4 worm cellular contexts compared by ENCODE assay signal in the genomic region with DNA sequence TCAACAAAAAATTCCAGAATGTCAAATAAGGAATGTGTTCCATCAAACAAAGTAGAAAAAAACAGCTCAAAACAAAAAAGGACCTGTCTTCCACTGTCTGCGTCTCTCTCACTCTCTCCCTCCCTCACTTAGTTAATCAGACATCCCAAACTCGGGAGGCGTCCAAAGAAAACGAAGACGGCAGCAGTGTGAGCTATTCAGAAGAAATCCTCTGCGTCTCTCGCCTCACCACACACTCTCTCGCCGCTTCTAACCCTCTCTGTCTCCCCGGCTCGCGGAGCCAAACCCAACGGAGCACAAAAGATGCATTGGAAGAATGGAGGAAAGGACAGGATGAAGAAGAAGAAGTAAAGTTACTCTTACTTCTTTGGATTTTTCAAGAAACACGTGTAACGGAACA.
TF ChIP-seq lines count a peak whose summit lies in the region.

No protein-coding gene starts in this region.

TF ChIP-seq in whole organism, L1 larva, 84 proteins besides CTCF, POLR2A, EP300 and RAD21 (continued from another document and continues in another):
- no peak for TF ChIP-seq zag-1 (tag; optimal IDR thresholded peaks at IDR 0.05; lab: Kevin White, UChicago)
- no peak for TF ChIP-seq snpc-4 (tag; optimal IDR thresholded peaks at IDR 0.05; lab: Kevin White, UChicago)
- TF ChIP-seq mep-1 (tag; optimal IDR thresholded peaks at IDR 0.05; lab: Kevin White, UChicago) = peak; percentile 29
- TF ChIP-seq nhr-71 (tag; optimal IDR thresholded peaks at IDR 0.05; lab: Kevin White, UChicago) = peak; percentile 59
- TF ChIP-seq nhr-90 (tag; optimal IDR thresholded peaks at IDR 0.05; lab: Kevin White, UChicago; ENCODE audit: poor library complexity) = no peak
- TF ChIP-seq C34B4.2 (tag; optimal IDR thresholded peaks at IDR 0.05; lab: Kevin White, UChicago) = no peak
- TF ChIP-seq irx-1 (tag; optimal IDR thresholded peaks at IDR 0.05; lab: Kevin White, UChicago) = no peak
- TF ChIP-seq nhr-12 (tag; optimal IDR thresholded peaks at IDR 0.05; lab: Kevin White, UChicago) = no peak
- TF ChIP-seq nhr-20 (tag; optimal IDR thresholded peaks at IDR 0.05; lab: Kevin White, UChicago) = no peak
- no peak for TF ChIP-seq pax-3 (tag; optimal IDR thresholded peaks at IDR 0.05; lab: Kevin White, UChicago)
- TF ChIP-seq lir-3 (tag; optimal IDR thresholded peaks at IDR 0.05; lab: Kevin White, UChicago; ENCODE audit: poor library complexity) = no peak
- TF ChIP-seq ceh-63 (GFP tag; optimal IDR thresholded peaks at IDR 0.05; lab: Kevin White, UChicago) = no peak
- no peak for TF ChIP-seq ets-5 (GFP tag; IDR thresholded peaks at IDR 0.05; lab: Robert Waterston, UW)
- TF ChIP-seq aly-2 (tag; optimal IDR thresholded peaks at IDR 0.05; lab: Kevin White, UChicago) = no peak
- peak; percentile 37 to 44 for TF ChIP-seq efl-1 (optimal IDR thresholded peaks at IDR 0.05; lab: Kevin White, UChicago)
- TF ChIP-seq efl-1 (GFP tag; optimal IDR thresholded peaks at IDR 0.05 in 1 of 2; lab: Kevin White, UChicago) = no peak
- no peak for TF ChIP-seq unc-130 (tag; optimal IDR thresholded peaks at IDR 0.05; lab: Kevin White, UChicago)
- no peak for TF ChIP-seq blmp-1 (tag; optimal IDR thresholded peaks at IDR 0.05; lab: Kevin White, UChicago)
- TF ChIP-seq hlh-4 (tag; optimal IDR thresholded peaks at IDR 0.05; lab: Kevin White, UChicago) = no peak
- no peak for TF ChIP-seq xbp-1 (tag; optimal IDR thresholded peaks at IDR 0.05; lab: Kevin White, UChicago)
- no peak for TF ChIP-seq ceh-90 (tag; optimal IDR thresholded peaks at IDR 0.05; lab: Kevin White, UChicago)
- TF ChIP-seq hlh-17 (GFP tag; optimal IDR thresholded peaks at IDR 0.05; lab: Kevin White, UChicago; ENCODE audit: borderline replicate concordance) = no peak
- no peak for TF ChIP-seq rnt-1 (tag; optimal IDR thresholded peaks at IDR 0.05; lab: Kevin White, UChicago)
- no peak for TF ChIP-seq mab-9 (GFP tag; IDR thresholded peaks at IDR 0.05; lab: Robert Waterston, UW)
- TF ChIP-seq unc-30 (tag; optimal IDR thresholded peaks at IDR 0.05; lab: Kevin White, UChicago) = no peak
- no peak for TF ChIP-seq tlp-1 (tag; optimal IDR thresholded peaks at IDR 0.05; lab: Kevin White, UChicago)
- TF ChIP-seq sox-4 (tag; optimal IDR thresholded peaks at IDR 0.05; lab: Kevin White, UChicago) = no peak
- TF ChIP-seq ztf-11 (tag; optimal IDR thresholded peaks at IDR 0.05; lab: Kevin White, UChicago) = no peak
- TF ChIP-seq C16A3.4 (tag; optimal IDR thresholded peaks at IDR 0.05; lab: Kevin White, UChicago) = no peak
- no peak for TF ChIP-seq grh-1 (GFP tag; IDR thresholded peaks at IDR 0.05; lab: Robert Waterston, UW)
- TF ChIP-seq jun-1 (tag; optimal IDR thresholded peaks at IDR 0.05; lab: Kevin White, UChicago) = no peak
- TF ChIP-seq elt-2 (tag; optimal IDR thresholded peaks at IDR 0.05; lab: Kevin White, UChicago) = no peak
- no peak for TF ChIP-seq nhr-76 (tag; optimal IDR thresholded peaks at IDR 0.05; lab: Kevin White, UChicago)

TF ChIP-seq in whole organism, L2 larva, 48 proteins besides CTCF, POLR2A, EP300 and RAD21 (continued from another document):
- TF ChIP-seq sma-9 (GFP tag; optimal IDR thresholded peaks at IDR 0.05; lab: Kevin White, UChicago) (no peak), sma-9 (tag; optimal IDR thresholded peaks at IDR 0.05; lab: Kevin White, UChicago) (no peak), nhr-129 (tag; optimal IDR thresholded peaks at IDR 0.05; lab: Kevin White, UChicago) (peak; percentile 39), ztf-11 (tag; optimal IDR thresholded peaks at IDR 0.05; lab: Kevin White, UChicago) (no peak), unc-62 (GFP tag; optimal IDR thresholded peaks at IDR 0.05; lab: Kevin White, UChicago) (no peak), F13H6.1 (tag; optimal IDR thresholded peaks at IDR 0.05; lab: Kevin White, UChicago) (peak; percentile 47), dmd-4 (tag; optimal IDR thresholded peaks at IDR 0.05; lab: Kevin White, UChicago) (no peak), ztf-4 (tag; optimal IDR thresholded peaks at IDR 0.05; lab: Kevin White, UChicago) (no peak), ztf-1 (GFP tag; conservative IDR thresholded peaks at IDR 0.05; lab: Robert Waterston, UW) (no peak), elt-3 (tag; optimal IDR thresholded peaks at IDR 0.05; lab: Kevin White, UChicago) (no peak), ZK546.5 (tag; optimal IDR thresholded peaks at IDR 0.05; lab: Kevin White, UChicago) (no peak), blmp-1 (tag; optimal IDR thresholded peaks at IDR 0.05; lab: Kevin White, UChicago; ENCODE audit: insufficient read depth) (no peak), elt-1 (tag; optimal IDR thresholded peaks at IDR 0.05; lab: Kevin White, UChicago) (no peak), lin-39 (tag; optimal IDR thresholded peaks at IDR 0.05; lab: Kevin White, UChicago) (no peak), snpc-4 (tag; optimal IDR thresholded peaks at IDR 0.05; lab: Kevin White, UChicago) (no peak), aly-2 (tag; optimal IDR thresholded peaks at IDR 0.05; lab: Kevin White, UChicago) (no peak), nhr-21 (tag; optimal IDR thresholded peaks at IDR 0.05; lab: Kevin White, UChicago) (no peak), R02D3.7 (tag; optimal IDR thresholded peaks at IDR 0.05; lab: Kevin White, UChicago) (no peak), sma-3 (GFP tag; optimal IDR thresholded peaks at IDR 0.05; lab: Kevin White, UChicago) (no peak), ama-1 (optimal IDR thresholded peaks at IDR 0.05; lab: Kevin White, UChicago) (no peak), peb-1 (tag; optimal IDR thresholded peaks at IDR 0.05; lab: Kevin White, UChicago) (no peak), mab-5 (tag; optimal IDR thresholded peaks at IDR 0.05; lab: Kevin White, UChicago) (no peak), skn-1 (tag; optimal IDR thresholded peaks at IDR 0.05; lab: Kevin White, UChicago) (no peak), nhr-6 (tag; optimal IDR thresholded peaks at IDR 0.05; lab: Kevin White, UChicago) (no peak), nhr-77 (tag; optimal IDR thresholded peaks at IDR 0.05; lab: Kevin White, UChicago) (no peak), lin-11 (tag; optimal IDR thresholded peaks at IDR 0.05; lab: Kevin White, UChicago) (no peak), mbf-1 (tag; optimal IDR thresholded peaks at IDR 0.05; lab: Kevin White, UChicago) (no peak), lsy-2 (tag; optimal IDR thresholded peaks at IDR 0.05; lab: Kevin White, UChicago) (peak in 1 of 2 experiments; percentile 56), alr-1 (tag; optimal IDR thresholded peaks at IDR 0.05; lab: Kevin White, UChicago) (no peak), zag-1 (tag; optimal IDR thresholded peaks at IDR 0.05; lab: Kevin White, UChicago) (peak; percentile 26), nhr-11 (tag; optimal IDR thresholded peaks at IDR 0.05; lab: Kevin White, UChicago) (no peak), C34F6.9 (tag; optimal IDR thresholded peaks at IDR 0.05; lab: Kevin White, UChicago) (peak; percentile 25), mdl-1 (tag; optimal IDR thresholded peaks at IDR 0.05; lab: Kevin White, UChicago) (peak in 1 of 2 experiments; percentile 21), nhr-12 (tag; optimal IDR thresholded peaks at IDR 0.05; lab: Kevin White, UChicago) (no peak), unc-55 (GFP tag; optimal IDR thresholded peaks at IDR 0.05; lab: Kevin White, UChicago) (peak; percentile 72)

TF ChIP-seq in whole organism, L3 larva, 47 proteins besides CTCF, POLR2A, EP300 and RAD21 (continued from another document):
- TF ChIP-seq nhr-25 (tag; optimal IDR thresholded peaks at IDR 0.05; lab: Kevin White, UChicago) (no peak), mml-1 (tag; optimal IDR thresholded peaks at IDR 0.05; lab: Kevin White, UChicago) (no peak), hmg-11 (tag; optimal IDR thresholded peaks at IDR 0.05; lab: Kevin White, UChicago) (peak; percentile 78), nfya-1 (tag; optimal IDR thresholded peaks at IDR 0.05; lab: Kevin White, UChicago; ENCODE audit: insufficient read depth) (peak; percentile 71), ceh-82 (tag; optimal IDR thresholded peaks at IDR 0.05; lab: Kevin White, UChicago) (no peak)
TF ChIP-seq in whole organism, L3 larva: peak in this region for 4.

TF ChIP-seq in whole organism, L4 larva, 104 proteins besides CTCF, POLR2A, EP300 and RAD21 (continued from another document):
- no peak for TF ChIP-seq tra-1 (GFP tag; IDR thresholded peaks at IDR 0.05; lab: Robert Waterston, UW)
- TF ChIP-seq nhr-28 (tag; optimal IDR thresholded peaks at IDR 0.05; lab: Kevin White, UChicago) = no peak
- TF ChIP-seq ces-1 (GFP tag; optimal IDR thresholded peaks at IDR 0.05; lab: Kevin White, UChicago) = no peak
- TF ChIP-seq arid-1 (GFP tag; conservative IDR thresholded peaks at IDR 0.05; lab: Robert Waterston, UW) = 0 out of 2 replicates have a peak, but pooled peaks have one; percentile 17
- TF ChIP-seq madf-5 (GFP tag; IDR thresholded peaks at IDR 0.05; lab: Robert Waterston, UW) = no peak
- TF ChIP-seq nhr-25 (tag; optimal IDR thresholded peaks at IDR 0.05; lab: Kevin White, UChicago; ENCODE audit: borderline replicate concordance, insufficient read depth) = no peak
- TF ChIP-seq ceh-32 (tag; optimal IDR thresholded peaks at IDR 0.05; lab: Kevin White, UChicago; ENCODE audit: poor library complexity) = no peak
- no peak for TF ChIP-seq vab-7 (GFP tag; IDR thresholded peaks at IDR 0.05; lab: Robert Waterston, UW)
- peak; percentile 72 for TF ChIP-seq hmg-1.1 (GFP tag; IDR thresholded peaks at IDR 0.05; lab: Robert Waterston, UW)
- TF ChIP-seq daf-16 (GFP tag; optimal IDR thresholded peaks at IDR 0.05; lab: Kevin White, UChicago) = no peak
- TF ChIP-seq daf-16 (tag; optimal IDR thresholded peaks at IDR 0.05; lab: Kevin White, UChicago) = no peak
- TF ChIP-seq hlh-30 (tag; optimal IDR thresholded peaks at IDR 0.05; lab: Kevin White, UChicago; ENCODE audit: insufficient read depth) = peak; percentile 17
- TF ChIP-seq fkh-10 (GFP tag; optimal IDR thresholded peaks at IDR 0.05; lab: Kevin White, UChicago) = peak; percentile 56
- TF ChIP-seq unc-62 (GFP tag; optimal IDR thresholded peaks at IDR 0.05 in 1 of 2; lab: Kevin White, UChicago) = peak in 1 of 2 experiments; percentile 64
- TF ChIP-seq unc-62 (tag; optimal IDR thresholded peaks at IDR 0.05; lab: Kevin White, UChicago) = no peak
- TF ChIP-seq aly-2 (tag; optimal IDR thresholded peaks at IDR 0.05; lab: Kevin White, UChicago) = no peak
- no peak for TF ChIP-seq snpc-4 (tag; optimal IDR thresholded peaks at IDR 0.05; lab: Kevin White, UChicago)
- TF ChIP-seq gei-8 (GFP tag; optimal IDR thresholded peaks at IDR 0.05; lab: Kevin White, UChicago) = no peak
- no peak for TF ChIP-seq F10B5.3 (tag; optimal IDR thresholded peaks at IDR 0.05; lab: Kevin White, UChicago)
